Fruit fly (Drosophila melanogaster) whole organism, embryonic: ENCODE results near the gene CG31826.

Experiments
- CG12299 ChIP-seq: fragments of 200-800 bp; sonication (Bioruptor generic); optimal IDR thresholded peaks from 2 replicates; lab custom pipeline; 2018; ENCODE audit warnings: missing biosample characterization, mild to moderate bottlenecking, missing genetic modification characterization
- CG17568 ChIP-seq: fragments of 200-800 bp; sonication (Bioruptor generic); optimal IDR thresholded peaks from 2 replicates; lab custom pipeline; 2018; ENCODE audit warnings: missing biosample characterization, mild to moderate bottlenecking, missing genetic modification characterization, moderate library complexity
- CG17829 ChIP-seq: fragments of 200-800 bp; optimal IDR thresholded peaks from 2 replicates; lab custom pipeline; 2019; ENCODE audit warnings: missing biosample characterization, mild to moderate bottlenecking, missing genetic modification characterization, moderate library complexity
- CG2875 ChIP-seq: fragments of 200-800 bp; sonication (Bioruptor generic); optimal IDR thresholded peaks from 2 replicates; lab custom pipeline; 2017; ENCODE audit warnings: missing biosample characterization, mild to moderate bottlenecking, missing genetic modification characterization, missing genetic modification reagents
- CG9797 ChIP-seq: fragments of 200-800 bp; sonication (Bioruptor generic); optimal IDR thresholded peaks from 3 replicates; lab custom pipeline; 2018; ENCODE audit warnings: missing biosample characterization, mild to moderate bottlenecking, missing genetic modification characterization
- Dad ChIP-seq: fragments of 200-800 bp; sonication (Bioruptor generic); optimal IDR thresholded peaks from 3 replicates; lab custom pipeline; 2016; ENCODE audit warnings: missing biosample characterization, missing genetic modification characterization
- Xbp1 ChIP-seq: fragments of 200-800 bp; sonication (Bioruptor generic); optimal IDR thresholded peaks from 3 replicates; lab custom pipeline; 2016; ENCODE audit warnings: missing biosample characterization, mild to moderate bottlenecking, missing genetic modification characterization
- abd-A ChIP-seq: fragments of 200-800 bp; sonication (Bioruptor generic); optimal IDR thresholded peaks from 3 replicates; lab custom pipeline; 2019; ENCODE audit warnings: missing biosample characterization, mild to moderate bottlenecking, missing genetic modification characterization, moderate library complexity
- dan ChIP-seq: fragments of 200-800 bp; sonication (Bioruptor generic); IDR thresholded peaks from 2 replicates; pipeline ENCODE4 v1.3.6; 2022; ENCODE audit warnings: missing biosample characterization, missing genetic modification characterization
- pita ChIP-seq: fragments of 200-800 bp; sonication (Bioruptor generic); optimal IDR thresholded peaks from 2 replicates; lab custom pipeline; 2017; ENCODE audit warnings: missing biosample characterization, mild to moderate bottlenecking, missing genetic modification characterization
- row ChIP-seq: fragments of 200-800 bp; sonication (Bioruptor generic); IDR thresholded peaks from 3 replicates; pipeline ENCODE4 v1.3.6; 2022; ENCODE audit warnings: missing biosample characterization, missing genetic modification characterization
- unc-4 ChIP-seq: fragments of 200-800 bp; sonication (Bioruptor generic); IDR thresholded peaks from 2 replicates; pipeline ENCODE4 v1.3.6; 2022; ENCODE audit warnings: missing biosample characterization, missing genetic modification characterization; ENCODE audit not compliant: partially characterized antibody
- vfl ChIP-seq: fragments of 200-800 bp; sonication (Bioruptor generic); optimal IDR thresholded peaks from 2 replicates; lab custom pipeline; 2016; ENCODE audit warnings: missing biosample characterization, missing genetic modification characterization
- vnd ChIP-seq: fragments of 200-800 bp; sonication (Bioruptor generic); IDR thresholded peaks from 3 replicates; pipeline ENCODE4 v1.3.6; 2022; ENCODE audit warnings: missing biosample characterization, missing genetic modification characterization; ENCODE audit not compliant: partially characterized antibody

dm6 chr2L:15773013-15773412, at the start of gene CG31826:
- no peak for TF ChIP-seq CG17568 (GFP tag; lab: Kevin White, UChicago)
- TF ChIP-seq CG9797 = no peak
- TF ChIP-seq unc-4 (GFP tag; lab: Robert Waterston, UW) = no peak
- no peak for TF ChIP-seq Dad (GFP tag; lab: Kevin White, UChicago)
- no peak for TF ChIP-seq CG12299 (tag; lab: Kevin White, UChicago)
- TF ChIP-seq CG17829 = no peak
- TF ChIP-seq pita = no peak
- no peak for TF ChIP-seq dan (GFP tag; lab: Robert Waterston, UW)
- TF ChIP-seq vnd (GFP tag; lab: Robert Waterston, UW) = no peak
- TF ChIP-seq row (GFP tag; lab: Robert Waterston, UW) = no peak
- TF ChIP-seq abd-A (tag; lab: Kevin White, UChicago) = no peak
- no peak for TF ChIP-seq vfl (GFP tag; lab: Kevin White, UChicago)
- TF ChIP-seq CG2875 = no peak
- no peak for TF ChIP-seq Xbp1 (GFP tag; lab: Kevin White, UChicago)
